Worm (Caenorhabditis elegans) whole organism, L2 larva: ENCODE results near the gene F56A11.6.

ENCODE experiments used
- F13H6.1 ChIP-seq: sonication (generic microtip); optimal IDR thresholded peaks from 2 replicates; lab custom pipeline; 2016; ENCODE audit warnings: missing genetic modification characterization, missing compliant biosample characterization
- aly-2 ChIP-seq: fragments of 150-350 bp; optimal IDR thresholded peaks from 2 replicates; lab custom pipeline; 2014; ENCODE audit warnings: missing biosample characterization, missing genetic modification characterization
- ama-1 ChIP-seq: fragments of 150-350 bp; optimal IDR thresholded peaks from 2 replicates; lab custom pipeline; 2018; ENCODE audit warnings: inconsistent platforms
- ceh-82 ChIP-seq: fragments of 150-350 bp; optimal IDR thresholded peaks from 2 replicates; lab custom pipeline; 2014; ENCODE audit warnings: missing biosample characterization, missing genetic modification characterization
- nhr-77 ChIP-seq: fragments of 150-350 bp; optimal IDR thresholded peaks from 2 replicates; lab custom pipeline; 2014; ENCODE audit warnings: missing biosample characterization, missing genetic modification characterization
- unc-39 ChIP-seq: fragments of 150-350 bp; optimal IDR thresholded peaks from 2 replicates; lab custom pipeline; 2014; ENCODE audit warnings: missing biosample characterization, missing genetic modification characterization
- zag-1 ChIP-seq: fragments of 150-350 bp; optimal IDR thresholded peaks from 2 replicates; lab custom pipeline; 2014; ENCODE audit warnings: missing biosample characterization, missing genetic modification characterization

DNA sequence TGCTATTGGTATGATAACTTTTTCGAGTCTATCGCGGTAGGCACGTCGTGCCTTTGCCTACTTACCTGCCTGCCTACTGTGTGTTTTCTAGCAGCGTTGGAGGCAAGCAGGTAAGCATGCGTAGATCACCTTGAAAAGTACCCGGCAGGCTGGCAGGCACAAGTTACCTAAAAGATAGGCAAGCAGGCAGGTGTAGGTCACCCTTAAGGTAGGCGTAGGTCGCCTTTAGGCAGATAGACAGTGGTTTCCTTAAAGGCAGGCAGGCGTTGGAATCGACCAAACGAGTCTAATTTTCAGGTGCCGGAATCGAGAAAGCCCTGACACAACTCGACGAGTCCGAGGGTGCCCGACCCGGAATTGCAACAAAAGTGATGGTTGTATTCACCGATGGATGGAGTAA is 37.7 kb upstream of the F56A11.6 start:
- TF ChIP-seq ama-1 (lab: Kevin White, UChicago) (no peak), zag-1 (tag; lab: Kevin White, UChicago) (no peak), unc-39 (tag; lab: Kevin White, UChicago) (no peak), aly-2 (tag; lab: Kevin White, UChicago) (no peak), F13H6.1 (tag; lab: Kevin White, UChicago) (no peak), nhr-77 (tag; lab: Kevin White, UChicago) (no peak), ceh-82 (tag; lab: Kevin White, UChicago) (no peak)
